Worm (Caenorhabditis elegans) whole organism, L4 larva: Measurements from ENCODE around the gene str-227.

Source experiments
- F10B5.3 ChIP-seq: sonication (generic microtip); optimal IDR thresholded peaks from 2 replicates; lab custom pipeline; 2016; ENCODE audit warnings: mild to moderate bottlenecking, missing genetic modification characterization, missing compliant biosample characterization
- F26F4.8 ChIP-seq: fragments of 200-800 bp; sonication (Bioruptor generic); conservative IDR thresholded peaks from 2 replicates; pipeline ENCODE4 v1.3.6; 2022; ENCODE audit warnings: missing genetic modification characterization, missing compliant biosample characterization
- F44E2.7 ChIP-seq: fragments of 200-800 bp; sonication (Bioruptor generic); IDR thresholded peaks from 2 replicates; pipeline ENCODE4 v2.1.2; 2022; ENCODE audit warnings: missing genetic modification characterization, missing compliant biosample characterization
- Y105C5A.15 ChIP-seq: fragments of 200-800 bp; sonication (Bioruptor generic); IDR thresholded peaks from 2 replicates; pipeline ENCODE4 v1.3.6; 2022; ENCODE audit warnings: missing genetic modification characterization, missing compliant biosample characterization
- Y48G9A.11 ChIP-seq: fragments of 200-800 bp; sonication (Bioruptor generic); IDR thresholded peaks from 2 replicates; pipeline ENCODE4 v1.3.6; 2022; ENCODE audit warnings: missing genetic modification reagents, missing genetic modification characterization, missing compliant biosample characterization
- ZK337.2 ChIP-seq: fragments of 200-800 bp; sonication (Bioruptor generic); IDR thresholded peaks from 2 replicates; pipeline ENCODE4 v1.3.6; 2022; ENCODE audit warnings: missing genetic modification reagents, missing genetic modification characterization, missing compliant biosample characterization
- aha-1 ChIP-seq: fragments of 150-350 bp; peaks from one replicate; lab custom pipeline; 2014; ENCODE audit warnings: missing biosample characterization, missing genetic modification characterization
- aly-2 ChIP-seq: sonication (generic microtip); optimal IDR thresholded peaks from 2 replicates; lab custom pipeline; 2018; ENCODE audit warnings: missing biosample characterization, missing genetic modification characterization
- ceh-32 ChIP-seq: sonication (generic microtip); optimal IDR thresholded peaks from 2 replicates; lab custom pipeline; 2016; ENCODE audit warnings: mild to moderate bottlenecking, missing genetic modification characterization, missing compliant biosample characterization; ENCODE audit not compliant: poor library complexity
- ceh-44 ChIP-seq: fragments of 200-800 bp; sonication (Bioruptor generic); IDR thresholded peaks from 2 replicates; pipeline ENCODE4 v1.3.6; 2022; ENCODE audit warnings: missing genetic modification reagents, missing genetic modification characterization, missing compliant biosample characterization
- ceh-62 ChIP-seq: sonication (generic microtip); optimal IDR thresholded peaks from 2 replicates; lab custom pipeline; 2017; ENCODE audit warnings: missing biosample characterization, missing genetic modification characterization
- daf-16 ChIP-seq, 3 experiments: sonication (generic microtip); optimal IDR thresholded peaks; 2 replicates each; lab custom pipeline; 2016 to 2017; ENCODE audit warnings: missing genetic modification characterization in 3 of 3, missing genetic modification reagents in 3 of 3, mild to moderate bottlenecking in 2 of 3, missing compliant biosample characterization in 2 of 3, missing biosample characterization in 1 of 3, moderate library complexity in 1 of 3
- daf-19 ChIP-seq: fragments of 200-800 bp; sonication (Bioruptor generic); conservative IDR thresholded peaks from 2 replicates; pipeline ENCODE4 v1.3.6; 2022; ENCODE audit warnings: missing genetic modification characterization, missing compliant biosample characterization
- daf-8 ChIP-seq: fragments of 200-800 bp; sonication (Bioruptor generic); IDR thresholded peaks from 2 replicates; pipeline ENCODE4 v1.3.6; 2022; ENCODE audit warnings: missing genetic modification characterization, missing compliant biosample characterization
- egl-27 ChIP-seq: sonication (generic microtip); optimal IDR thresholded peaks from 3 replicates; lab custom pipeline; 2017; ENCODE audit warnings: missing biosample characterization, missing genetic modification reagents, missing genetic modification characterization
- egl-43 ChIP-seq: fragments of 200-800 bp; sonication (Bioruptor generic); IDR thresholded peaks from 2 replicates; pipeline ENCODE4 v1.3.6; 2022; ENCODE audit warnings: missing genetic modification reagents, missing genetic modification characterization, missing compliant biosample characterization
- hlh-30 ChIP-seq: sonication (generic microtip); optimal IDR thresholded peaks from 2 replicates; lab custom pipeline; 2017; ENCODE audit warnings: antibody characterized with exemption, mild to moderate bottlenecking, missing genetic modification characterization, missing compliant biosample characterization; ENCODE audit not compliant: insufficient read depth
- hmg-1.1 ChIP-seq: fragments of 200-800 bp; sonication (Bioruptor generic); IDR thresholded peaks from 2 replicates; pipeline ENCODE4 v1.3.6; 2022; ENCODE audit warnings: missing genetic modification reagents, missing genetic modification characterization, missing compliant biosample characterization
- jun-1 ChIP-seq: fragments of 150-350 bp; optimal IDR thresholded peaks from 2 replicates; lab custom pipeline; 2014; ENCODE audit warnings: missing biosample characterization, missing genetic modification reagents, missing genetic modification characterization
- lin-13 ChIP-seq: fragments of 150-350 bp; optimal IDR thresholded peaks from 2 replicates; lab custom pipeline; 2014; ENCODE audit warnings: missing biosample characterization, missing genetic modification reagents, missing genetic modification characterization
- lin-15B ChIP-seq: fragments of 150-350 bp; sonication (generic microtip); optimal IDR thresholded peaks from 3 replicates; lab custom pipeline; 2014; ENCODE audit warnings: missing biosample characterization, missing genetic modification characterization
- lir-3 ChIP-seq: sonication (generic microtip); optimal IDR thresholded peaks from 2 replicates; lab custom pipeline; 2016; ENCODE audit warnings: mild to moderate bottlenecking, missing genetic modification characterization, missing compliant biosample characterization
- mep-1 ChIP-seq: fragments of 150-350 bp; sonication (generic microtip); optimal IDR thresholded peaks from 3 replicates; lab custom pipeline; 2014; ENCODE audit warnings: missing biosample characterization, missing genetic modification characterization
- nhr-102 ChIP-seq: sonication (generic microtip); optimal IDR thresholded peaks from 2 replicates; lab custom pipeline; 2016; ENCODE audit warnings: mild to moderate bottlenecking, missing genetic modification characterization, moderate library complexity, missing compliant biosample characterization
- nhr-237 ChIP-seq: sonication (generic microtip); optimal IDR thresholded peaks from 2 replicates; lab custom pipeline; 2017; ENCODE audit warnings: missing biosample characterization, missing genetic modification characterization
- nhr-41 ChIP-seq: fragments of 200-800 bp; sonication (Bioruptor generic); IDR thresholded peaks from 2 replicates; pipeline ENCODE4 v1.3.6; 2022; ENCODE audit warnings: missing genetic modification reagents, missing genetic modification characterization, missing compliant biosample characterization
- nhr-6 ChIP-seq: fragments of 150-350 bp; optimal IDR thresholded peaks from 2 replicates; lab custom pipeline; 2014; ENCODE audit warnings: missing biosample characterization, missing genetic modification characterization
- nhr-76 ChIP-seq: fragments of 150-350 bp; optimal IDR thresholded peaks from 2 replicates; lab custom pipeline; 2014; ENCODE audit warnings: missing biosample characterization, missing genetic modification characterization
- saeg-2 ChIP-seq: fragments of 200-800 bp; sonication (Bioruptor generic); IDR thresholded peaks from 2 replicates; pipeline ENCODE4 v1.3.6; 2022; ENCODE audit warnings: missing genetic modification reagents, missing genetic modification characterization, missing compliant biosample characterization
- set-16 ChIP-seq: fragments of 200-800 bp; sonication (Bioruptor generic); IDR thresholded peaks from 2 replicates; pipeline ENCODE4 v1.3.6; 2022; ENCODE audit warnings: missing genetic modification reagents, missing genetic modification characterization, missing compliant biosample characterization
- skn-1 ChIP-seq: fragments of 150-350 bp; optimal IDR thresholded peaks from 2 replicates; lab custom pipeline; 2014; ENCODE audit warnings: missing biosample characterization, missing genetic modification characterization
- tag-97 ChIP-seq: fragments of 200-800 bp; sonication (Bioruptor generic); IDR thresholded peaks from 2 replicates; pipeline ENCODE4 v1.3.6; 2022; ENCODE audit warnings: missing genetic modification characterization, missing compliant biosample characterization
- tra-1 ChIP-seq: fragments of 200-800 bp; sonication (Bioruptor generic); IDR thresholded peaks from 2 replicates; pipeline ENCODE4 v1.3.6; 2022; ENCODE audit warnings: missing genetic modification reagents, missing genetic modification characterization, missing compliant biosample characterization
- unc-62 ChIP-seq, 3 experiments: fragments of 150-350 bp in 1 of 3; sonication (generic microtip); optimal IDR thresholded peaks in 2 of 3; peaks in 1 of 3; 1 replicate in 1 of 3; 2 replicates in 2 of 3; lab custom pipeline; 2014 to 2017; ENCODE audit warnings: missing biosample characterization in 3 of 3, missing genetic modification characterization in 3 of 3, missing genetic modification reagents in 3 of 3, missing genotype in 1 of 3

The str-227 gene

DNA sequence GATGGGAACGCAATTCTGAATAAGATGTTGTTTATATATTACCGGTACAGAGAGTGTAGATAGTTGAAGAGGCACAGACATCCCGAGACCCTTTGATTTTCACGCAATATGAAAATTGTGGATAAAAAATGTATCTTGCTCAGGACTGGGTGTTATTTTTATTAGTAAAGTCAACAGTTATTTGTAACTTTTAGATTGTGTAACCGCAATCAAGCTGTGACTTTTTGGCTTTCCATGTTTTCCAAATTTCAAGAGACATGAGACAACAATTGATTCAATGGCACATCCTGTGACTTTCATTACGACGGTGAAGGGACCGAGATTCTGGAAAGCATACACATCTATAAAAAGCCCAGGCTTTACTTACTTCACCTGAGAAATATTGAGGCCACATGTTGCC lies 41.8 kb upstream of the str-227 start:
- TF ChIP-seq nhr-6 (tag; lab: Kevin White, UChicago): no peak
- TF ChIP-seq unc-62 (GFP tag; optimal IDR thresholded peaks at IDR 0.05 in 1 of 2; lab: Kevin White, UChicago): peak in 1 of 2 experiments; percentile 97
- no peak for TF ChIP-seq unc-62 (tag; optimal IDR thresholded peaks at IDR 0.05; lab: Kevin White, UChicago)

- TF ChIP-seq F10B5.3 (tag; lab: Kevin White, UChicago) (no peak), saeg-2 (GFP tag; lab: Robert Waterston, UW) (no peak), F44E2.7 (no peak), nhr-102 (no peak), nhr-76 (tag; lab: Kevin White, UChicago) (no peak), ZK337.2 (no peak)
These were observed 40.5 kb upstream of the str-227 start, which contains the start of gene srbc-31 for ce11 chrV:3477496-3477895. TSS of gene srbc-31 (minus strand) at chrV:3477596.

- no peak for TF ChIP-seq tag-97 (GFP tag; lab: Robert Waterston, UW)
- no peak for TF ChIP-seq aly-2
- no peak for TF ChIP-seq nhr-41 (GFP tag; lab: Robert Waterston, UW)
- TF ChIP-seq egl-27 (tag; lab: Kevin White, UChicago): no peak
- TF ChIP-seq hmg-1.1: no peak
- no peak for TF ChIP-seq ceh-44
- TF ChIP-seq lin-13 (GFP tag; lab: Kevin White, UChicago): no peak
- TF ChIP-seq hlh-30 (tag; lab: Kevin White, UChicago): no peak
- TF ChIP-seq set-16 (GFP tag; lab: Robert Waterston, UW): no peak
- TF ChIP-seq egl-43 (GFP tag; lab: Robert Waterston, UW): no peak
- TF ChIP-seq lin-15B: no peak
- no peak for TF ChIP-seq daf-8
- TF ChIP-seq aha-1 (tag; lab: Kevin White, UChicago): no peak
- no peak for TF ChIP-seq tra-1
- no peak for TF ChIP-seq skn-1 (tag; lab: Kevin White, UChicago)
- TF ChIP-seq jun-1: no peak
- TF ChIP-seq ceh-32: no peak
- TF ChIP-seq daf-19 (GFP tag; lab: Robert Waterston, UW): no peak
- TF ChIP-seq lir-3 (tag; lab: Kevin White, UChicago): no peak
- no peak for TF ChIP-seq F26F4.8 (GFP tag; lab: Robert Waterston, UW)
These were observed 37.6 kb upstream of the str-227 start, which contains the start of gene srbc-30 for ce11 chrV:3480346-3480745. TSS of gene srbc-30 (minus strand) at chrV:3480446.

- no peak for TF ChIP-seq daf-16 (GFP tag; optimal IDR thresholded peaks at IDR 0.05; lab: Kevin White, UChicago)
- TF ChIP-seq daf-16 (tag; optimal IDR thresholded peaks at IDR 0.05; lab: Kevin White, UChicago): peak; percentile 96
- no peak for TF ChIP-seq set-16 (GFP tag; lab: Robert Waterston, UW)
- TF ChIP-seq ceh-62: no peak
These were observed 35.4 kb upstream of the str-227 start, which contains the start of gene lys-7 for ce11 chrV:3482550-3483002. TSS of gene lys-7 (minus strand) at chrV:3482600.

- TF ChIP-seq mep-1: no peak
- TF ChIP-seq F44E2.7: no peak
- peak; percentile 3 for TF ChIP-seq aha-1 (tag; lab: Kevin White, UChicago)
- no peak for TF ChIP-seq nhr-41 (GFP tag; lab: Robert Waterston, UW)
- TF ChIP-seq set-16 (GFP tag; lab: Robert Waterston, UW): no peak
- no peak for TF ChIP-seq Y48G9A.11 (GFP tag; lab: Robert Waterston, UW)
- TF ChIP-seq daf-16 (GFP tag; optimal IDR thresholded peaks at IDR 0.05; lab: Kevin White, UChicago): no peak
- no peak for TF ChIP-seq daf-16 (tag; optimal IDR thresholded peaks at IDR 0.05; lab: Kevin White, UChicago)
- no peak for TF ChIP-seq nhr-237 (tag; lab: Kevin White, UChicago)
- TF ChIP-seq Y105C5A.15 (GFP tag; lab: Robert Waterston, UW): no peak
- TF ChIP-seq, all 104 proteins: peak for 1
These were observed 33.3 kb upstream of the str-227 start, which contains the start of gene srbc-33 for ce11 chrV:3484702-3485101. TSS of gene srbc-33 (minus strand) at chrV:3484802.
